Worm (Caenorhabditis elegans): ENCODE results near the gene K09F5.6.

- TF ChIP-seq aly-1 (tag; optimal IDR thresholded peaks at IDR 0.05): no peak
- TF ChIP-seq ama-1 (optimal IDR thresholded peaks at IDR 0.05): no peak
- TF ChIP-seq B0310.2 (tag; optimal IDR thresholded peaks at IDR 0.05): no peak
- no peak for TF ChIP-seq tbx-11 (GFP tag; IDR thresholded peaks at IDR 0.05)
- no peak for TF ChIP-seq ets-7 (tag; optimal IDR thresholded peaks at IDR 0.05)
- no peak for TF ChIP-seq flt-1 (GFP tag; IDR thresholded peaks at IDR 0.05)
- TF ChIP-seq hmg-4 (GFP tag; optimal IDR thresholded peaks at IDR 0.05): no peak
- no peak for TF ChIP-seq ceh-13 (GFP tag; optimal IDR thresholded peaks at IDR 0.05)
These were observed 20.3 kb downstream of the K09F5.6 start, which contains the start of gene K09F5.1 for ce11 chrX:7739353-7739752.
